Worm (Caenorhabditis elegans) whole organism, midembryonic: ENCODE results near the gene spp-10.

Source experiments
- T22C8.4 ChIP-seq: fragments of 200-800 bp; sonication (Bioruptor generic); IDR thresholded peaks from 2 replicates; pipeline ENCODE4 v1.3.6; 2022; ENCODE audit warnings: missing genetic modification characterization, missing compliant biosample characterization
- cog-1 ChIP-seq: sonication (generic microtip); optimal IDR thresholded peaks from 2 replicates; lab custom pipeline; 2016; ENCODE audit warnings: missing genetic modification characterization, missing compliant biosample characterization
- flt-1 ChIP-seq: fragments of 200-800 bp; sonication (Bioruptor generic); IDR thresholded peaks from 2 replicates; pipeline ENCODE4 v1.3.6; 2022; ENCODE audit warnings: missing genetic modification characterization, missing compliant biosample characterization
- klf-2 ChIP-seq: fragments of 200-800 bp; sonication (Bioruptor generic); conservative IDR thresholded peaks from 2 replicates; pipeline ENCODE4 v1.3.6; 2022; ENCODE audit warnings: missing genetic modification reagents, missing genetic modification characterization, missing compliant biosample characterization
- med-1 ChIP-seq: sonication (generic microtip); optimal IDR thresholded peaks from 2 replicates; lab custom pipeline; 2017; ENCODE audit warnings: missing genetic modification characterization, mild to moderate bottlenecking, missing compliant biosample characterization, antibody characterized with exemption, missing genetic modification reagents; ENCODE audit not compliant: insufficient read depth
- ref-1 ChIP-seq: fragments of 200-800 bp; sonication (Bioruptor generic); conservative IDR thresholded peaks from 2 replicates; pipeline ENCODE4 v1.3.6; 2022; ENCODE audit warnings: missing genetic modification reagents, missing genetic modification characterization, missing compliant biosample characterization
- tab-1 ChIP-seq: fragments of 200-800 bp; sonication (Bioruptor generic); IDR thresholded peaks from 2 replicates; pipeline ENCODE4 v1.3.6; 2022; ENCODE audit warnings: missing genetic modification characterization, missing compliant biosample characterization
- ztf-23 ChIP-seq: fragments of 200-800 bp; sonication (Bioruptor generic); IDR thresholded peaks from 2 replicates; pipeline ENCODE4 v1.3.6; 2022; ENCODE audit warnings: missing genetic modification reagents, missing genetic modification characterization, missing compliant biosample characterization
- ztf-29 ChIP-seq: fragments of 200-800 bp; sonication (Bioruptor generic); IDR thresholded peaks from 2 replicates; pipeline ENCODE4 v1.3.6; 2022; ENCODE audit warnings: missing genetic modification reagents, missing genetic modification characterization, missing compliant biosample characterization

ce11 chrIV:8475030-8475679, 1.8 kb upstream of the spp-10 start:
- no peak for TF ChIP-seq ztf-29 (GFP tag; lab: Robert Waterston, UW)
- no peak for TF ChIP-seq ref-1 (GFP tag; lab: Robert Waterston, UW)
- no peak for TF ChIP-seq ztf-23 (GFP tag; lab: Robert Waterston, UW)
- TF ChIP-seq cog-1 (tag; lab: Kevin White, UChicago) = no peak
- TF ChIP-seq tab-1 = no peak
- TF ChIP-seq flt-1 (GFP tag; lab: Robert Waterston, UW) = no peak
- TF ChIP-seq klf-2 (GFP tag; lab: Robert Waterston, UW) = no peak
- TF ChIP-seq T22C8.4 (GFP tag; lab: Robert Waterston, UW) = no peak
- TF ChIP-seq med-1 (GFP tag; lab: Kevin White, UChicago) = no peak
